Worm (Caenorhabditis elegans) whole organism, L4 larva: ENCODE measurements around the gene dpy-9.

Experiments
- F26F4.8 ChIP-seq: fragments of 200-800 bp; sonication (Bioruptor generic); conservative IDR thresholded peaks from 2 replicates; pipeline ENCODE4 v1.3.6; 2022; ENCODE audit warnings: missing genetic modification characterization, missing compliant biosample characterization
- F37D6.2 ChIP-seq: sonication (generic microtip); optimal IDR thresholded peaks from 2 replicates; lab custom pipeline; 2016; ENCODE audit warnings: mild to moderate bottlenecking, missing genetic modification characterization, missing compliant biosample characterization
- F44E2.7 ChIP-seq: fragments of 200-800 bp; sonication (Bioruptor generic); IDR thresholded peaks from 2 replicates; pipeline ENCODE4 v2.1.2; 2022; ENCODE audit warnings: missing genetic modification characterization, missing compliant biosample characterization
- T26A8.4 ChIP-seq: fragments of 200-800 bp; sonication (Bioruptor generic); IDR thresholded peaks from 2 replicates; pipeline ENCODE4 v1.3.6; 2022; ENCODE audit warnings: missing genetic modification characterization, missing compliant biosample characterization
- aha-1 ChIP-seq: fragments of 150-350 bp; peaks from one replicate; lab custom pipeline; 2014; ENCODE audit warnings: missing biosample characterization, missing genetic modification characterization
- attf-4 ChIP-seq: sonication (generic microtip); optimal IDR thresholded peaks from 3 replicates; lab custom pipeline; 2017; ENCODE audit warnings: missing biosample characterization, missing genetic modification characterization
- ceh-20 ChIP-seq: fragments of 200-800 bp; sonication (Bioruptor generic); IDR thresholded peaks from 2 replicates; pipeline ENCODE4 v1.3.6; 2022; ENCODE audit warnings: missing genetic modification reagents, missing genetic modification characterization, missing compliant biosample characterization
- ceh-28 ChIP-seq: fragments of 150-350 bp; optimal IDR thresholded peaks from 2 replicates; lab custom pipeline; 2014; ENCODE audit warnings: missing biosample characterization, missing genetic modification reagents, missing genetic modification characterization
- ces-1 ChIP-seq: fragments of 150-350 bp; sonication (generic microtip); optimal IDR thresholded peaks from 4 replicates; lab custom pipeline; 2014; ENCODE audit warnings: missing biosample characterization, missing genetic modification reagents, missing genetic modification characterization
- cey-2 ChIP-seq: sonication (generic microtip); optimal IDR thresholded peaks from 3 replicates; lab custom pipeline; 2017; ENCODE audit warnings: missing genetic modification characterization, mild to moderate bottlenecking, missing compliant biosample characterization, antibody characterized with exemption, borderline replicate concordance; ENCODE audit not compliant: insufficient read depth
- daf-16 ChIP-seq, 3 experiments: sonication (generic microtip); optimal IDR thresholded peaks; 2 replicates each; lab custom pipeline; 2016 to 2017; ENCODE audit warnings: missing genetic modification characterization in 3 of 3, missing genetic modification reagents in 3 of 3, mild to moderate bottlenecking in 2 of 3, missing compliant biosample characterization in 2 of 3, missing biosample characterization in 1 of 3, moderate library complexity in 1 of 3
- dmd-6 ChIP-seq: fragments of 200-800 bp; sonication (Bioruptor generic); IDR thresholded peaks from 2 replicates; pipeline ENCODE4 v1.3.6; 2022; ENCODE audit warnings: missing genetic modification reagents, missing genetic modification characterization, missing compliant biosample characterization
- dmd-9 ChIP-seq: fragments of 200-800 bp; sonication (Bioruptor generic); IDR thresholded peaks from 2 replicates; pipeline ENCODE4 v1.3.6; 2022; ENCODE audit warnings: missing genetic modification reagents, missing genetic modification characterization, missing compliant biosample characterization
- dve-1 ChIP-seq: sonication (generic microtip); optimal IDR thresholded peaks from 2 replicates; lab custom pipeline; 2017; ENCODE audit warnings: antibody characterized with exemption, mild to moderate bottlenecking, missing genetic modification characterization, missing compliant biosample characterization; ENCODE audit not compliant: insufficient read depth
- egl-43 ChIP-seq: fragments of 200-800 bp; sonication (Bioruptor generic); IDR thresholded peaks from 2 replicates; pipeline ENCODE4 v1.3.6; 2022; ENCODE audit warnings: missing genetic modification reagents, missing genetic modification characterization, missing compliant biosample characterization
- fkh-10 ChIP-seq: fragments of 150-350 bp; optimal IDR thresholded peaks from 2 replicates; lab custom pipeline; 2014; ENCODE audit warnings: missing biosample characterization, missing genetic modification reagents, missing genetic modification characterization
- gei-8 ChIP-seq: fragments of 200-800 bp; sonication (Bioruptor generic); optimal IDR thresholded peaks from 2 replicates; lab custom pipeline; 2018; ENCODE audit warnings: mild to moderate bottlenecking, missing genetic modification characterization, missing compliant biosample characterization
- hlh-11 ChIP-seq: fragments of 200-800 bp; sonication (Bioruptor generic); optimal IDR thresholded peaks from 2 replicates; lab custom pipeline; 2018; ENCODE audit warnings: mild to moderate bottlenecking, missing genetic modification characterization, missing compliant biosample characterization
- jun-1 ChIP-seq: fragments of 150-350 bp; optimal IDR thresholded peaks from 2 replicates; lab custom pipeline; 2014; ENCODE audit warnings: missing biosample characterization, missing genetic modification reagents, missing genetic modification characterization
- lin-1 ChIP-seq: fragments of 200-800 bp; sonication (Bioruptor generic); IDR thresholded peaks from 2 replicates; pipeline ENCODE4 v1.3.6; 2022; ENCODE audit warnings: missing genetic modification reagents, missing genetic modification characterization, missing compliant biosample characterization
- lin-13 ChIP-seq: fragments of 150-350 bp; optimal IDR thresholded peaks from 2 replicates; lab custom pipeline; 2014; ENCODE audit warnings: missing biosample characterization, missing genetic modification reagents, missing genetic modification characterization
- lin-39 ChIP-seq: fragments of 150-350 bp; optimal IDR thresholded peaks from 2 replicates; lab custom pipeline; 2014; ENCODE audit warnings: missing biosample characterization, missing genetic modification reagents, missing genetic modification characterization
- lir-3 ChIP-seq: sonication (generic microtip); optimal IDR thresholded peaks from 2 replicates; lab custom pipeline; 2016; ENCODE audit warnings: mild to moderate bottlenecking, missing genetic modification characterization, missing compliant biosample characterization
- lsy-2 ChIP-seq, 2 experiments: fragments of 150-350 bp in 1 of 2; sonication (generic microtip) in 1 of 2; optimal IDR thresholded peaks; 2 replicates each; lab custom pipeline; 2014 to 2017; ENCODE audit warnings: missing biosample characterization in 2 of 2, missing genetic modification characterization in 2 of 2
- madf-5 ChIP-seq, 2 experiments: fragments of 200-800 bp; sonication (Bioruptor generic); IDR thresholded peaks; 2 replicates each; pipeline ENCODE4 v1.3.6; 2022; ENCODE audit warnings: missing compliant biosample characterization in 2 of 2, missing genetic modification characterization in 2 of 2
- mdl-1 ChIP-seq, 2 experiments: fragments of 150-350 bp in 1 of 2; sonication (generic microtip) in 1 of 2; optimal IDR thresholded peaks; 2 replicates each; lab custom pipeline; 2014 to 2017; ENCODE audit warnings: missing biosample characterization in 2 of 2, missing genetic modification characterization in 2 of 2
- mdt-29 ChIP-seq: fragments of 200-800 bp; sonication (Bioruptor generic); IDR thresholded peaks from 2 replicates; pipeline ENCODE4 v1.3.6; 2022; ENCODE audit warnings: missing genetic modification reagents, missing genetic modification characterization, missing compliant biosample characterization
- mes-2 ChIP-seq: sonication (generic microtip); optimal IDR thresholded peaks from 2 replicates; lab custom pipeline; 2016; ENCODE audit warnings: missing genotype, mild to moderate bottlenecking, missing genetic modification characterization, missing compliant biosample characterization; ENCODE audit not compliant: poor library complexity, severe bottlenecking
- mxl-2 ChIP-seq: fragments of 200-800 bp; sonication (Bioruptor generic); conservative IDR thresholded peaks from 2 replicates; pipeline ENCODE4 v1.3.6; 2022; ENCODE audit warnings: missing genetic modification reagents, missing genetic modification characterization, missing compliant biosample characterization
- mxl-3 ChIP-seq: fragments of 200-800 bp; sonication (Bioruptor generic); optimal IDR thresholded peaks from 2 replicates; lab custom pipeline; 2018; ENCODE audit warnings: mild to moderate bottlenecking, missing genetic modification characterization, missing compliant biosample characterization
- nhr-10 ChIP-seq: fragments of 150-350 bp; optimal IDR thresholded peaks from 2 replicates; lab custom pipeline; 2014; ENCODE audit warnings: missing biosample characterization, missing genetic modification characterization
- nhr-11 ChIP-seq: fragments of 150-350 bp; optimal IDR thresholded peaks from 2 replicates; lab custom pipeline; 2014; ENCODE audit warnings: missing biosample characterization, missing genetic modification characterization
- nhr-237 ChIP-seq: sonication (generic microtip); optimal IDR thresholded peaks from 2 replicates; lab custom pipeline; 2017; ENCODE audit warnings: missing biosample characterization, missing genetic modification characterization
- nhr-48 ChIP-seq: sonication (generic microtip); optimal IDR thresholded peaks from 2 replicates; lab custom pipeline; 2016; ENCODE audit warnings: mild to moderate bottlenecking, missing genetic modification characterization, missing compliant biosample characterization
- nhr-6 ChIP-seq: fragments of 150-350 bp; optimal IDR thresholded peaks from 2 replicates; lab custom pipeline; 2014; ENCODE audit warnings: missing biosample characterization, missing genetic modification characterization
- nhr-76 ChIP-seq: fragments of 150-350 bp; optimal IDR thresholded peaks from 2 replicates; lab custom pipeline; 2014; ENCODE audit warnings: missing biosample characterization, missing genetic modification characterization
- nhr-77 ChIP-seq: fragments of 150-350 bp; optimal IDR thresholded peaks from 2 replicates; lab custom pipeline; 2014; ENCODE audit warnings: missing biosample characterization, missing genetic modification characterization
- pha-4 ChIP-seq, 2 experiments: fragments of 150-350 bp in 1 of 2; fragments of 200-800 bp in 1 of 2; sonication (Bioruptor generic) in 1 of 2; IDR thresholded peaks in 1 of 2; optimal IDR thresholded peaks in 1 of 2; 2 replicates each; pipeline versions ENCODE4 v1.3.6 to Lab custom; 2014 to 2022; ENCODE audit warnings: missing genetic modification characterization in 2 of 2, missing genetic modification reagents in 2 of 2, missing biosample characterization in 1 of 2, missing compliant biosample characterization in 1 of 2
- php-3 ChIP-seq: fragments of 200-800 bp; sonication (Bioruptor generic); IDR thresholded peaks from 2 replicates; pipeline ENCODE4 v1.3.6; 2022; ENCODE audit warnings: missing genetic modification reagents, missing genetic modification characterization, missing compliant biosample characterization
- sdz-12 ChIP-seq: fragments of 200-800 bp; sonication (Bioruptor generic); optimal IDR thresholded peaks from 2 replicates; lab custom pipeline; 2018; ENCODE audit warnings: mild to moderate bottlenecking, missing genetic modification characterization, missing compliant biosample characterization
- set-16 ChIP-seq: fragments of 200-800 bp; sonication (Bioruptor generic); IDR thresholded peaks from 2 replicates; pipeline ENCODE4 v1.3.6; 2022; ENCODE audit warnings: missing genetic modification reagents, missing genetic modification characterization, missing compliant biosample characterization
- snpc-4 ChIP-seq: fragments of 150-350 bp; optimal IDR thresholded peaks from 2 replicates; lab custom pipeline; 2014; ENCODE audit warnings: missing biosample characterization, missing genetic modification characterization
- unc-39 ChIP-seq: sonication (generic microtip); optimal IDR thresholded peaks from 2 replicates; lab custom pipeline; 2017; ENCODE audit warnings: missing biosample characterization, missing genetic modification characterization
- unc-62 ChIP-seq, 3 experiments: fragments of 150-350 bp in 1 of 3; sonication (generic microtip); optimal IDR thresholded peaks in 2 of 3; peaks in 1 of 3; 1 replicate in 1 of 3; 2 replicates in 2 of 3; lab custom pipeline; 2014 to 2017; ENCODE audit warnings: missing biosample characterization in 3 of 3, missing genetic modification characterization in 3 of 3, missing genetic modification reagents in 3 of 3, missing genotype in 1 of 3
- zfp-3 ChIP-seq: fragments of 200-800 bp; sonication (Bioruptor generic); conservative IDR thresholded peaks from 2 replicates; pipeline ENCODE4 v1.3.6; 2022; ENCODE audit warnings: missing genetic modification reagents, missing genetic modification characterization, missing compliant biosample characterization
- ztf-11 ChIP-seq: fragments of 150-350 bp; optimal IDR thresholded peaks from 2 replicates; lab custom pipeline; 2014; ENCODE audit warnings: missing biosample characterization, missing genetic modification characterization
- ztf-7 ChIP-seq: fragments of 150-350 bp; optimal IDR thresholded peaks from 2 replicates; lab custom pipeline; 2014; ENCODE audit warnings: missing biosample characterization, missing genetic modification characterization

The dpy-9 gene

DNA sequence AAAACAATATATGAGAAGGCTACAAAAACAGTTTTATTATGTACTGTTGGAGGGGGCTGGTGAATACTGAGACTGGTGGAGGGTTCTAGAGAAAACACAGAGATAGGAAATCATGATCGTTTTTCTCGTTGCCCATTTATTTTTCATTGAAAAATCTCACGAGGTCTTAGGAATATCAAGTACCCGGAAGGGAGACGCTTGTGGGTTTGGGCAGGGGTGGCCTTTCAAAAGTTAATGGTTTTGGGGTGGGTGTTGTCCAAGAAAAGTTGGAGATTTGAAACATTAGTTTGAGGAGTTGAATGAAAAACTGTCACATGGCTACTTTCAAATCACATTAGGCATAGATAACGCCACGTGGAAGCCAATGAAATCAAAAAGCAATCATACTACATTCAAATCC lies 35.7 kb upstream of the dpy-9 start (continued):
- TF ChIP-seq gei-8 (no peak), jun-1 (no peak), mxl-3 (peak; percentile 46), ceh-20 (GFP tag; lab: Robert Waterston, UW) (0 out of 2 replicates have a peak, but pooled peaks have one; percentile 12), sdz-12 (no peak), dve-1 (tag; lab: Kevin White, UChicago) (peak; percentile 21), nhr-48 (tag; lab: Kevin White, UChicago) (no peak)
- TF ChIP-seq, all 104 proteins: peak for 16

ce11 chrIV:293995-294700 lies 35.1 kb upstream of the dpy-9 start:
- TF ChIP-seq dve-1 (tag; lab: Kevin White, UChicago) (peak; percentile 43), madf-5 (GFP tag; IDR thresholded peaks at IDR 0.05; lab: Robert Waterston, UW) (no peak), lir-3 (tag; lab: Kevin White, UChicago) (no peak), mdt-29 (no peak), cey-2 (tag; lab: Kevin White, UChicago) (no peak), nhr-6 (no peak), F37D6.2 (tag; lab: Kevin White, UChicago) (no peak), lin-1 (GFP tag; lab: Robert Waterston, UW) (0 out of 2 replicates have a peak, but pooled peaks have one; percentile 37), zfp-3 (0 out of 2 replicates have a peak, but pooled peaks have one; percentile 14), attf-4 (tag; lab: Kevin White, UChicago) (no peak), nhr-11 (no peak), nhr-10 (tag; lab: Kevin White, UChicago) (no peak), daf-16 (GFP tag; optimal IDR thresholded peaks at IDR 0.05; lab: Kevin White, UChicago) (peak in 1 of 2 experiments; percentile 3), daf-16 (tag; optimal IDR thresholded peaks at IDR 0.05; lab: Kevin White, UChicago) (peak; percentile 24), nhr-237 (no peak), aha-1 (peak; percentile 88), set-16 (0 out of 2 replicates have a peak, but pooled peaks have one; percentile 8), mes-2 (tag; lab: Kevin White, UChicago) (no peak), lsy-2 (tag; optimal IDR thresholded peaks at IDR 0.05; lab: Kevin White, UChicago) (no peak), T26A8.4 (GFP tag; lab: Robert Waterston, UW) (no peak), pha-4 (GFP tag; IDR thresholded peaks at IDR 0.05; lab: Robert Waterston, UW) (no peak), pha-4 (tag; optimal IDR thresholded peaks at IDR 0.05; lab: Kevin White, UChicago) (no peak), dmd-9 (GFP tag; lab: Robert Waterston, UW) (no peak), egl-43 (GFP tag; lab: Robert Waterston, UW) (no peak), ceh-28 (tag; lab: Kevin White, UChicago) (no peak), ztf-11 (no peak), F44E2.7 (GFP tag; lab: Robert Waterston, UW) (no peak), dmd-6 (GFP tag; lab: Robert Waterston, UW) (peak; percentile 36), sdz-12 (no peak), lin-13 (GFP tag; lab: Kevin White, UChicago) (no peak), php-3 (no peak), unc-39 (tag; lab: Kevin White, UChicago) (no peak), lin-39 (tag; lab: Kevin White, UChicago) (no peak), nhr-77 (tag; lab: Kevin White, UChicago) (no peak), mxl-2 (GFP tag; lab: Robert Waterston, UW) (no peak), ces-1 (GFP tag; lab: Kevin White, UChicago) (no peak), F26F4.8 (GFP tag; lab: Robert Waterston, UW) (no peak), ztf-7 (no peak), unc-62 (GFP tag; optimal IDR thresholded peaks at IDR 0.05 in 1 of 2; lab: Kevin White, UChicago) (no peak), unc-62 (tag; optimal IDR thresholded peaks at IDR 0.05; lab: Kevin White, UChicago) (no peak), mdl-1 (tag; optimal IDR thresholded peaks at IDR 0.05; lab: Kevin White, UChicago) (no peak), hlh-11 (tag; lab: Kevin White, UChicago) (peak; percentile 13), snpc-4 (tag; lab: Kevin White, UChicago) (no peak), fkh-10 (GFP tag; lab: Kevin White, UChicago) (no peak), nhr-76 (no peak)
